Worm (Caenorhabditis elegans) whole organism, early embryonic: ENCODE results near the gene H04D03.6.

ENCODE experiments used
- aly-1 ChIP-seq: sonication (generic microtip); optimal IDR thresholded peaks from 2 replicates; lab custom pipeline; 2016; ENCODE audit warnings: missing genetic modification characterization, missing compliant biosample characterization
- ama-1 ChIP-seq: fragments of 150-350 bp; optimal IDR thresholded peaks from 2 replicates; lab custom pipeline; 2014
- ceh-36 ChIP-seq: sonication (generic microtip); optimal IDR thresholded peaks from 2 replicates; lab custom pipeline; 2016; ENCODE audit warnings: missing genetic modification characterization, inconsistent platforms, missing compliant biosample characterization
- hmbx-1 ChIP-seq: sonication (generic microtip); optimal IDR thresholded peaks from 2 replicates; lab custom pipeline; 2016; ENCODE audit warnings: mild to moderate bottlenecking, missing genetic modification characterization, missing compliant biosample characterization

DNA sequence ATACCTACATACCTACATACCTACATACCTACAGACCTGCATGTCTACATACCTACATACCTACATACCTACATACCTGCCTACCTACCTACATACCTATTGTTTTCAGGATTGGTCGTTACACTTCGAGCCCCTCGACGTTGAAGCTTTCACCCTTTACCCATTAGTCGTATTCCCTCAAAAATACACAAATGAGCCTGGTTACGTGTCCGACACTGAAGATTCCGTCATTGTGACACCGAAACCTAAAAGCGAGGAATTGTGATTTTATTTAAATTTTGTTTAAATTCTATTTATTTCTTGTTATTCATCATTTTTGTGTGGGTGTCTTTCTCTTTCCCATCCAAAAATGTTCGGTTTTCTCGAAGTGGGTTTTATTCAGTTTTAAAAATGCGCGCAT, 40.5 kb upstream of the H04D03.6 start, which contains the start of gene D2045.7:
- TF ChIP-seq ceh-36: no peak
- TF ChIP-seq hmbx-1 (tag; lab: Kevin White, UChicago): no peak
- no peak for TF ChIP-seq ama-1 (lab: Kevin White, UChicago)
- TF ChIP-seq aly-1 (tag; lab: Kevin White, UChicago): no peak
